Worm (Caenorhabditis elegans) whole organism, L2 larva: ENCODE results near the gene F10E9.4.

ENCODE experiments used
- C34F6.9 ChIP-seq: fragments of 150-350 bp; optimal IDR thresholded peaks from 2 replicates; lab custom pipeline; 2014; ENCODE audit warnings: missing biosample characterization, missing genetic modification characterization
- F13H6.1 ChIP-seq: sonication (generic microtip); optimal IDR thresholded peaks from 2 replicates; lab custom pipeline; 2016; ENCODE audit warnings: missing genetic modification characterization, missing compliant biosample characterization
- R02D3.7 ChIP-seq: fragments of 150-350 bp; optimal IDR thresholded peaks from 2 replicates; lab custom pipeline; 2014; ENCODE audit warnings: missing biosample characterization, missing genetic modification characterization
- Y55F3AM.14 ChIP-seq: fragments of 200-800 bp; sonication (Bioruptor generic); optimal IDR thresholded peaks from 2 replicates; lab custom pipeline; 2018; ENCODE audit warnings: mild to moderate bottlenecking, missing genetic modification characterization, missing compliant biosample characterization
- ZK546.5 ChIP-seq: sonication (generic microtip); optimal IDR thresholded peaks from 2 replicates; lab custom pipeline; 2017; ENCODE audit warnings: missing biosample characterization, missing genetic modification characterization
- alr-1 ChIP-seq: fragments of 150-350 bp; optimal IDR thresholded peaks from 2 replicates; lab custom pipeline; 2014; ENCODE audit warnings: missing biosample characterization, missing genetic modification characterization
- aly-2 ChIP-seq: fragments of 150-350 bp; optimal IDR thresholded peaks from 2 replicates; lab custom pipeline; 2014; ENCODE audit warnings: missing biosample characterization, missing genetic modification characterization
- ama-1 ChIP-seq: fragments of 150-350 bp; optimal IDR thresholded peaks from 2 replicates; lab custom pipeline; 2018; ENCODE audit warnings: inconsistent platforms
- blmp-1 ChIP-seq: sonication (generic microtip); optimal IDR thresholded peaks from 2 replicates; lab custom pipeline; 2017; ENCODE audit warnings: missing genetic modification characterization, mild to moderate bottlenecking, missing compliant biosample characterization, antibody characterized with exemption, moderate library complexity; ENCODE audit not compliant: insufficient read depth
- ceh-16 ChIP-seq: fragments of 150-350 bp; optimal IDR thresholded peaks from 2 replicates; lab custom pipeline; 2014; ENCODE audit warnings: missing biosample characterization, missing genetic modification characterization
- ceh-82 ChIP-seq: fragments of 150-350 bp; optimal IDR thresholded peaks from 2 replicates; lab custom pipeline; 2014; ENCODE audit warnings: missing biosample characterization, missing genetic modification characterization
- egl-27 ChIP-seq: sonication (generic microtip); optimal IDR thresholded peaks from 3 replicates; lab custom pipeline; 2017; ENCODE audit warnings: missing biosample characterization, missing genetic modification reagents, missing genetic modification characterization
- elt-1 ChIP-seq: fragments of 150-350 bp; optimal IDR thresholded peaks from 2 replicates; lab custom pipeline; 2014; ENCODE audit warnings: missing biosample characterization, missing genetic modification characterization
- elt-3 ChIP-seq: sonication (generic microtip); optimal IDR thresholded peaks from 2 replicates; lab custom pipeline; 2017; ENCODE audit warnings: missing biosample characterization, missing genetic modification characterization
- fos-1 ChIP-seq: fragments of 150-350 bp; optimal IDR thresholded peaks from 2 replicates; lab custom pipeline; 2014; ENCODE audit warnings: missing biosample characterization, missing genetic modification characterization
- gmeb-1 ChIP-seq: fragments of 150-350 bp; optimal IDR thresholded peaks from 2 replicates; lab custom pipeline; 2014; ENCODE audit warnings: missing biosample characterization, missing genetic modification characterization
- lin-11 ChIP-seq: fragments of 150-350 bp; sonication (generic microtip); optimal IDR thresholded peaks from 2 replicates; lab custom pipeline; 2014; ENCODE audit warnings: missing biosample characterization, missing genetic modification characterization, inconsistent platforms, mixed read lengths
- lin-13 ChIP-seq: fragments of 150-350 bp; optimal IDR thresholded peaks from 2 replicates; lab custom pipeline; 2014; ENCODE audit warnings: missing biosample characterization, missing genetic modification reagents, missing genetic modification characterization
- lin-39 ChIP-seq: fragments of 150-350 bp; optimal IDR thresholded peaks from 2 replicates; lab custom pipeline; 2014; ENCODE audit warnings: missing biosample characterization, missing genetic modification reagents, missing genetic modification characterization
- lsy-2 ChIP-seq, 2 experiments: fragments of 150-350 bp in 1 of 2; sonication (generic microtip) in 1 of 2; optimal IDR thresholded peaks; 2 replicates each; lab custom pipeline; 2014 to 2017; ENCODE audit warnings: missing biosample characterization in 2 of 2, missing genetic modification characterization in 2 of 2
- mab-5 ChIP-seq: fragments of 150-350 bp; optimal IDR thresholded peaks from 2 replicates; lab custom pipeline; 2014; ENCODE audit warnings: missing biosample characterization, missing genetic modification characterization
- mdl-1 ChIP-seq, 2 experiments: fragments of 150-350 bp in 1 of 2; sonication (generic microtip) in 1 of 2; optimal IDR thresholded peaks; 2 replicates each; lab custom pipeline; 2017; ENCODE audit warnings: missing biosample characterization in 2 of 2, missing genetic modification characterization in 2 of 2
- nhr-10 ChIP-seq: sonication (generic microtip); optimal IDR thresholded peaks from 2 replicates; lab custom pipeline; 2017; ENCODE audit warnings: missing biosample characterization, missing genetic modification characterization
- nhr-11 ChIP-seq: fragments of 150-350 bp; optimal IDR thresholded peaks from 2 replicates; lab custom pipeline; 2014; ENCODE audit warnings: missing biosample characterization, missing genetic modification characterization
- nhr-12 ChIP-seq: fragments of 150-350 bp; optimal IDR thresholded peaks from 2 replicates; lab custom pipeline; 2014; ENCODE audit warnings: missing biosample characterization, missing genetic modification characterization
- nhr-129 ChIP-seq: fragments of 150-350 bp; optimal IDR thresholded peaks from 2 replicates; lab custom pipeline; 2014; ENCODE audit warnings: missing biosample characterization, missing genetic modification characterization
- nhr-21 ChIP-seq: fragments of 150-350 bp; optimal IDR thresholded peaks from 2 replicates; lab custom pipeline; 2014; ENCODE audit warnings: missing biosample characterization, missing genetic modification characterization
- nhr-23 ChIP-seq: fragments of 150-350 bp; optimal IDR thresholded peaks from 2 replicates; lab custom pipeline; 2014; ENCODE audit warnings: missing biosample characterization, missing genetic modification reagents, missing genetic modification characterization
- nhr-237 ChIP-seq: fragments of 150-350 bp; optimal IDR thresholded peaks from 2 replicates; lab custom pipeline; 2014; ENCODE audit warnings: missing biosample characterization, missing genetic modification characterization
- nhr-25 ChIP-seq: fragments of 150-350 bp; sonication (generic microtip); optimal IDR thresholded peaks from 3 replicates; lab custom pipeline; 2014; ENCODE audit warnings: missing biosample characterization, missing genetic modification characterization
- nhr-6 ChIP-seq: fragments of 150-350 bp; optimal IDR thresholded peaks from 2 replicates; lab custom pipeline; 2014; ENCODE audit warnings: missing biosample characterization, missing genetic modification characterization
- nhr-77 ChIP-seq: fragments of 150-350 bp; optimal IDR thresholded peaks from 2 replicates; lab custom pipeline; 2014; ENCODE audit warnings: missing biosample characterization, missing genetic modification characterization
- peb-1 ChIP-seq: fragments of 150-350 bp; optimal IDR thresholded peaks from 2 replicates; lab custom pipeline; 2014; ENCODE audit warnings: missing biosample characterization, missing genetic modification characterization
- sem-4 ChIP-seq: fragments of 150-350 bp; optimal IDR thresholded peaks from 2 replicates; lab custom pipeline; 2014; ENCODE audit warnings: missing biosample characterization, missing genetic modification reagents, missing genetic modification characterization
- skn-1 ChIP-seq: sonication (generic microtip); optimal IDR thresholded peaks from 2 replicates; lab custom pipeline; 2017; ENCODE audit warnings: missing biosample characterization, missing genetic modification characterization
- sma-3 ChIP-seq: sonication (generic microtip); optimal IDR thresholded peaks from 2 replicates; lab custom pipeline; 2016; ENCODE audit warnings: missing genetic modification reagents, missing genetic modification characterization, missing compliant biosample characterization
- snpc-4 ChIP-seq: fragments of 150-350 bp; optimal IDR thresholded peaks from 2 replicates; lab custom pipeline; 2014; ENCODE audit warnings: missing biosample characterization, missing genetic modification characterization
- unc-39 ChIP-seq: fragments of 150-350 bp; optimal IDR thresholded peaks from 2 replicates; lab custom pipeline; 2014; ENCODE audit warnings: missing biosample characterization, missing genetic modification characterization
- unc-55 ChIP-seq: fragments of 150-350 bp; sonication (generic microtip); optimal IDR thresholded peaks from 3 replicates; lab custom pipeline; 2014; ENCODE audit warnings: missing biosample characterization, missing genetic modification reagents, missing genetic modification characterization
- unc-62 ChIP-seq: fragments of 150-350 bp; optimal IDR thresholded peaks from 2 replicates; lab custom pipeline; 2014; ENCODE audit warnings: missing biosample characterization, missing genetic modification reagents, missing genetic modification characterization
- zag-1 ChIP-seq: fragments of 150-350 bp; optimal IDR thresholded peaks from 2 replicates; lab custom pipeline; 2014; ENCODE audit warnings: missing biosample characterization, missing genetic modification characterization
- ztf-11 ChIP-seq: sonication (generic microtip); optimal IDR thresholded peaks from 2 replicates; lab custom pipeline; 2017; ENCODE audit warnings: missing biosample characterization, missing genetic modification characterization

The F10E9.4 gene

DNA sequence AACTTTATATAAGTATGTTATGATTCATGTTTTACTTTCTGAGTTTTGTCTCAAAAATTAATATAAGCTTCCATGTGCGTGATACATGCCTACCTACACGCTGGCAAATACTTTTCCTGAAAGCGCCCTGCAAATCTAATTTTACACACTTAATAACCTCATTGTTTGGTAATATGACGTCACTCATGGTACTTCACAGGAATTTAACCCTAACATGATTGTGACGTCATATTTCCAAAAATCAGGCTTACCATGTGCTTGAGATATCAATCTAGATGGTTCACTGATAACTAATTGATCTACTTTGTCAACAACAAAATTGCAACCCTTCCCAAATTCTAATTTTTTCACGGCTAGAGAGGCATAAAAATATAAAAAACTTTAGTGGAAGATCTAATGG, 4.9 kb upstream of the F10E9.4 start:
- no peak for TF ChIP-seq gmeb-1 (tag; lab: Kevin White, UChicago)
- TF ChIP-seq ceh-82 (tag; lab: Kevin White, UChicago): no peak
- no peak for TF ChIP-seq mdl-1 (tag; optimal IDR thresholded peaks at IDR 0.05; lab: Kevin White, UChicago)
- no peak for TF ChIP-seq lin-13 (GFP tag; lab: Kevin White, UChicago)
- no peak for TF ChIP-seq nhr-10 (tag; lab: Kevin White, UChicago)
- no peak for TF ChIP-seq fos-1 (tag; lab: Kevin White, UChicago)
- no peak for TF ChIP-seq ZK546.5 (tag; lab: Kevin White, UChicago)
- no peak for TF ChIP-seq alr-1
- no peak for TF ChIP-seq snpc-4
- TF ChIP-seq Y55F3AM.14 (GFP tag; lab: Kevin White, UChicago): no peak
- no peak for TF ChIP-seq sem-4 (tag; lab: Kevin White, UChicago)
- TF ChIP-seq lsy-2 (tag; optimal IDR thresholded peaks at IDR 0.05; lab: Kevin White, UChicago): no peak
- TF ChIP-seq nhr-129 (tag; lab: Kevin White, UChicago): no peak
- TF ChIP-seq nhr-21 (tag; lab: Kevin White, UChicago): no peak
- TF ChIP-seq ztf-11 (tag; lab: Kevin White, UChicago): no peak
- TF ChIP-seq egl-27 (tag; lab: Kevin White, UChicago): no peak
- TF ChIP-seq nhr-77 (tag; lab: Kevin White, UChicago): no peak
- TF ChIP-seq elt-1 (tag; lab: Kevin White, UChicago): no peak
- no peak for TF ChIP-seq nhr-11 (tag; lab: Kevin White, UChicago)

DNA sequence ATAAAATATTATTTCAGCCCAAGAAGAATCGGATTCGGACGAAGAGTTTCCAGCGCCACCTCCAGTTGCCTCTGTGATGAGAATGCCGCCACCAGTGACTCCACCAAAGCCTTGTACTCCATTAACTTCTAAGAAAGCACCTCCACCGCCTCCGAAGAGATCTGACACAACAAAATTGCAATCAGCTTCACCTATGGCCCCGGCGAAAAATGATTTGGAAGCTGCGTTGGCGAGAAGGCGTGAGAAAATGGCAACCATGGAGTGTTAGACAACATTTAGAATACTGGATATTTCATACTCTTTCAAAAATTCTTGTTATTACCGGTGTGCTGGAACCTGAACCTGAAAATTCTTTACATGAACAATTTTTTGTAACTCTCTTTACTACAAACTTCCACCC, 3.0 kb upstream of the F10E9.4 start:
- TF ChIP-seq gmeb-1 (tag; lab: Kevin White, UChicago) (no peak), ZK546.5 (tag; lab: Kevin White, UChicago) (no peak), C34F6.9 (tag; lab: Kevin White, UChicago) (no peak), F13H6.1 (tag; lab: Kevin White, UChicago) (no peak), mdl-1 (tag; optimal IDR thresholded peaks at IDR 0.05; lab: Kevin White, UChicago) (no peak), skn-1 (tag; lab: Kevin White, UChicago) (no peak), snpc-4 (no peak), sem-4 (tag; lab: Kevin White, UChicago) (no peak), lin-39 (tag; lab: Kevin White, UChicago) (no peak)

DNA sequence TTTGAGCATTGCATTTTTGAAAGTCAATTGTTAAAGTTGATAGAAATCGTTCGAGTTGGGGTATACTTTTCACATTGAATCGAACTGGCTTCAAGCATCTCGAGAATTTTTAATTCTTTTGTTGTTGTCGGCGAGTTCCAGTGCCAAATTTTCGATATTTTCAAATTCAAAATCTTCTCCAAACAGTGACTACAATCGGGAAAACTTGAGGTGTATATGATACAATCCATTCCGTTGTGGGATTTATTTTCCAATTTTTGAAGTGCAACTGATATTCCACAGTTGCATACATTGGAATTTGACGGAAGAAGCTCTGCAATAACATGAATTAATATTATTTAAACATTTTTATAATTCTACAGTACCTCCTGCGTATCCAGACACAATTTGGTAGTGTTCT, 2.5 kb upstream of the F10E9.4 start:
- TF ChIP-seq F13H6.1 (tag; lab: Kevin White, UChicago): no peak
- TF ChIP-seq mdl-1 (tag; optimal IDR thresholded peaks at IDR 0.05; lab: Kevin White, UChicago): no peak
- no peak for TF ChIP-seq nhr-6
- TF ChIP-seq egl-27 (tag; lab: Kevin White, UChicago): no peak
- TF ChIP-seq ceh-16 (tag; lab: Kevin White, UChicago): no peak
- TF ChIP-seq lsy-2 (tag; optimal IDR thresholded peaks at IDR 0.05; lab: Kevin White, UChicago): no peak
- TF ChIP-seq nhr-25 (tag; lab: Kevin White, UChicago): no peak
- no peak for TF ChIP-seq nhr-21 (tag; lab: Kevin White, UChicago)
- no peak for TF ChIP-seq sem-4 (tag; lab: Kevin White, UChicago)
- TF ChIP-seq elt-1 (tag; lab: Kevin White, UChicago): no peak
- no peak for TF ChIP-seq lin-11
- TF ChIP-seq skn-1 (tag; lab: Kevin White, UChicago): no peak
- no peak for TF ChIP-seq nhr-237 (tag; lab: Kevin White, UChicago)
- no peak for TF ChIP-seq R02D3.7 (tag; lab: Kevin White, UChicago)
- no peak for TF ChIP-seq nhr-129 (tag; lab: Kevin White, UChicago)
- TF ChIP-seq ztf-11 (tag; lab: Kevin White, UChicago): no peak

DNA sequence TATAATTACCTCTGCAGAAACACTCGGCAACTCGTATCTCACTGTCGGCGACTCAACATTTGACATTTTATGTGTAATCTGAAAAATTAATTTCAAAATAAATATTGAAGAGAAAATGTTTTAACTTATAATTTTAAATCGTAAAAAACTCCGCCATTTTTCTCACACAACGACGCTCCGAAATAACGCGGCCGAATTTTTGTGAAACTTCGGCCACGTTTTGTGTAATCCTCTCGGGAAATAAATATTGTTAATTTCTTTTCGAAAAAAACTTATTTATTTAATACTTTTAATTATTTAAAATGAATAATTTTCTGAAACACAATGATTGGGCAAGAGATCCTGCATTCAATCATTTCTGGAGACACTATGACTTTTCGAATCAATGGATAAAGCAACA, 982 bp upstream of the F10E9.4 start, which contains the start of the genes F10E9.7 and F10E9.5:
Gene F10E9.7, minus strand, starts transcription at position 86 of the 400 bp plus-strand sequence.
Gene F10E9.5, plus strand, starts transcription at position 237 of the 400 bp plus-strand sequence.
- TF ChIP-seq nhr-6 (peak; percentile 77), F13H6.1 (tag; lab: Kevin White, UChicago) (peak; percentile 89), mab-5 (tag; lab: Kevin White, UChicago) (peak; percentile 27), fos-1 (tag; lab: Kevin White, UChicago) (peak; percentile 84), gmeb-1 (tag; lab: Kevin White, UChicago) (peak; percentile 92), nhr-77 (tag; lab: Kevin White, UChicago) (peak; percentile 43), ZK546.5 (tag; lab: Kevin White, UChicago) (no peak), lin-11 (peak; percentile 46), blmp-1 (tag; lab: Kevin White, UChicago) (peak; percentile 56), skn-1 (tag; lab: Kevin White, UChicago) (peak; percentile 36), egl-27 (tag; lab: Kevin White, UChicago) (peak; percentile 72), C34F6.9 (tag; lab: Kevin White, UChicago) (peak; percentile 94), nhr-23 (no peak), snpc-4 (peak; percentile 77), aly-2 (tag; lab: Kevin White, UChicago) (no peak), nhr-11 (tag; lab: Kevin White, UChicago) (no peak), sma-3 (GFP tag; lab: Kevin White, UChicago) (peak; percentile 96), peb-1 (tag; lab: Kevin White, UChicago) (no peak), ceh-82 (tag; lab: Kevin White, UChicago) (no peak), ama-1 (lab: Kevin White, UChicago) (no peak), nhr-25 (tag; lab: Kevin White, UChicago) (peak; percentile 83), lin-39 (tag; lab: Kevin White, UChicago) (no peak), unc-39 (tag; lab: Kevin White, UChicago) (no peak), zag-1 (no peak), nhr-10 (tag; lab: Kevin White, UChicago) (peak; percentile 40), unc-55 (GFP tag; lab: Kevin White, UChicago) (peak; percentile 92), elt-1 (tag; lab: Kevin White, UChicago) (no peak), nhr-129 (tag; lab: Kevin White, UChicago) (peak; percentile 32), nhr-237 (tag; lab: Kevin White, UChicago) (no peak), elt-3 (no peak), unc-62 (no peak), nhr-12 (tag; lab: Kevin White, UChicago) (no peak), Y55F3AM.14 (GFP tag; lab: Kevin White, UChicago) (no peak), sem-4 (tag; lab: Kevin White, UChicago) (peak; percentile 95)
